Fruit fly (Drosophila melanogaster): ENCODE data around the gene RpL28.
A peak's percentile ranks its signal among the peaks of the same experiment; 100 is the strongest.

Gene RpL28

DNA sequence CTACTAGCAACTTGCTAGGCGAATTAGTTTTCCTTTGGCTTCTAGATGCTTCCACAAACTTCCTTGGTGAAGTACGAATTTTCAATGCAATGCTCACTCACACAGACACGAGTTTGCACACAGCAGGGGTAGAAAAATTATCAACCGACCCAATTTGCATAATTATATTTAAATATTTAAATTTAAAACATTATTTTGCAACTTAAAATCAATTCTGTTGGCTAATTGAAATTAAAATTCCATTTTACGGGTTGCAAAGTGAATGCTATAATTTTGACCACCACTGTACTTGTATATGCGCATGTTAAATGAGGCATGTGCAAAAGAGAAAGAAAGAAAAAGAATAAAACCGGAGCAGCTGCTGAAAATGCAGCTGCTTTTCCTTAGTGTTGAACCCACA, 28.7 kb downstream of the RpL28 start:
- TF ChIP-seq svp (GFP tag) (peak; percentile 97), CG6808 (GFP tag; optimal IDR thresholded peaks at IDR 0.05) (peak; percentile 73), Smox (GFP tag; optimal IDR thresholded peaks at IDR 0.05) (peak; percentile 93), CG7368 (GFP tag; optimal IDR thresholded peaks at IDR 0.05) (peak; percentile 97), Hr38 (GFP tag; optimal IDR thresholded peaks at IDR 0.05) (no peak), lz (GFP tag; optimal IDR thresholded peaks at IDR 0.05) (peak; percentile 92), ss (GFP tag; optimal IDR thresholded peaks at IDR 0.05) (peak; percentile 69 to 83), dsx (GFP tag; optimal IDR thresholded peaks at IDR 0.05; ENCODE audit: poor library complexity, severe bottlenecking) (peak; percentile 93), CG15336 (GFP tag; IDR thresholded peaks at IDR 0.05) (peak; percentile 99), Met (GFP tag; optimal IDR thresholded peaks at IDR 0.05) (peak; percentile 97), CG1621 (tag; optimal IDR thresholded peaks at IDR 0.05) (peak; percentile 92), Hr4 (GFP tag; optimal IDR thresholded peaks at IDR 0.05) (peak; percentile 96), CG34406 (GFP tag; optimal IDR thresholded peaks at IDR 0.05) (peak; percentile 98), spab (GFP tag; optimal IDR thresholded peaks at IDR 0.05) (peak; percentile 86), CG6163 (GFP tag; IDR thresholded peaks at IDR 0.05) (peak; percentile 99), Sox15 (GFP tag; optimal IDR thresholded peaks at IDR 0.05) (peak; percentile 88), cyc (GFP tag; optimal IDR thresholded peaks at IDR 0.05) (peak; percentile 95), CG4318 (GFP tag; optimal IDR thresholded peaks at IDR 0.05) (peak; percentile 94), Sox14 (GFP tag; optimal IDR thresholded peaks at IDR 0.05) (peak; percentile 94), CG3032 (tag; optimal IDR thresholded peaks at IDR 0.05) (peak; percentile 91), CG6792 (GFP tag; optimal IDR thresholded peaks at IDR 0.05) (peak; percentile 95), CG6276 (GFP tag; optimal IDR thresholded peaks at IDR 0.05) (peak; percentile 98), CG9139 (GFP tag; optimal IDR thresholded peaks at IDR 0.05) (peak; percentile 85), CG11762 (GFP tag; optimal IDR thresholded peaks at IDR 0.05; ENCODE audit: insufficient read depth) (peak; percentile 97), CG8319 (GFP tag; optimal IDR thresholded peaks at IDR 0.05) (peak; percentile 94), CG10631 (GFP tag; optimal IDR thresholded peaks at IDR 0.05) (peak; percentile 98), Eip78C (GFP tag) (peak; percentile 98), Gug (GFP tag; IDR thresholded peaks at IDR 0.05) (peak; percentile 98), fkh (GFP tag; optimal IDR thresholded peaks at IDR 0.05) (peak; percentile 15), CG31627 (GFP tag; optimal IDR thresholded peaks at IDR 0.05) (peak; percentile 90), acj6 (GFP tag; optimal IDR thresholded peaks at IDR 0.05) (peak; percentile 97), CG32006 (GFP tag; optimal IDR thresholded peaks at IDR 0.05) (peak; percentile 99), vri (GFP tag; optimal IDR thresholded peaks at IDR 0.05) (peak; percentile 94), achi (GFP tag; optimal IDR thresholded peaks at IDR 0.05) (peak; percentile 98), Sox102F (GFP tag; optimal IDR thresholded peaks at IDR 0.05) (peak; percentile 97), topi (GFP tag; optimal IDR thresholded peaks at IDR 0.05) (peak; percentile 96), CG11902 (GFP tag; optimal IDR thresholded peaks at IDR 0.05) (peak; percentile 93), fd59A (GFP tag; optimal IDR thresholded peaks at IDR 0.05) (peak; percentile 80), Eip93F (GFP tag; optimal IDR thresholded peaks at IDR 0.05) (peak; percentile 93), CG10669 (GFP tag; optimal IDR thresholded peaks at IDR 0.05) (peak; percentile 96), esn (GFP tag; optimal IDR thresholded peaks at IDR 0.05) (peak; percentile 98), CG8119 (GFP tag; IDR thresholded peaks at IDR 0.05) (peak; percentile 98), pdm3 (GFP tag; optimal IDR thresholded peaks at IDR 0.05) (peak; percentile 97), Eip75B (GFP tag; optimal IDR thresholded peaks at IDR 0.05) (peak; percentile 96), Ets21C (GFP tag; optimal IDR thresholded peaks at IDR 0.05) (peak; percentile 82), salr (GFP tag; optimal IDR thresholded peaks at IDR 0.05) (peak; percentile 89 to 97), Lpt (GFP tag; optimal IDR thresholded peaks at IDR 0.05) (peak; percentile 96), Ets96B (tag; optimal IDR thresholded peaks at IDR 0.05) (peak; percentile 95), CG16779 (tag; optimal IDR thresholded peaks at IDR 0.05) (peak; percentile 93), CG3919 (GFP tag; optimal IDR thresholded peaks at IDR 0.05) (peak; percentile 98), fd85E (GFP tag; optimal IDR thresholded peaks at IDR 0.05) (peak; percentile 93), OdsH (GFP tag; optimal IDR thresholded peaks at IDR 0.05) (peak; percentile 98)
